Fruit fly (Drosophila melanogaster): ENCODE measurements around the gene Rala.

Rala gene

dm6 chrX:3689079-3689478, 30.4 kb downstream of the Rala start (continued):
- TF ChIP-seq kni (GFP tag; optimal IDR thresholded peaks at IDR 0.05) (no peak), CG13287 (GFP tag; IDR thresholded peaks at IDR 0.05; ENCODE audit: partially characterized antibody) (peak; percentile 27; the same call in 1 of the 2 replicates), psq (GFP tag; optimal IDR thresholded peaks at IDR 0.05) (peak; percentile 70), cg (GFP tag; optimal IDR thresholded peaks at IDR 0.05) (peak; percentile 77), sd (tag; optimal IDR thresholded peaks at IDR 0.05) (peak; percentile 77), CG6813 (GFP tag; optimal IDR thresholded peaks at IDR 0.05) (no peak), CG8924 (tag; optimal IDR thresholded peaks at IDR 0.05) (no peak), dmrt11E (tag; optimal IDR thresholded peaks at IDR 0.05) (no peak), sqz (GFP tag; optimal IDR thresholded peaks at IDR 0.05) (peak; percentile 64), pb (GFP tag; optimal IDR thresholded peaks at IDR 0.05) (no peak), Hand (GFP tag; optimal IDR thresholded peaks at IDR 0.05) (no peak), ssp (GFP tag; IDR thresholded peaks at IDR 0.05) (no peak), CG34376 (GFP tag; optimal IDR thresholded peaks at IDR 0.05) (peak; percentile 43), abd-A (tag; optimal IDR thresholded peaks at IDR 0.05) (peak; percentile 33), Hr78 (GFP tag; optimal IDR thresholded peaks at IDR 0.05) (peak in 1 of 2 experiments; percentile 61), onecut (GFP tag; IDR thresholded peaks at IDR 0.05) (peak; percentile 60), CG32532 (GFP tag; IDR thresholded peaks at IDR 0.05) (peak; percentile 45; the same call in 1 of the 2 replicates), PHDP (tag; optimal IDR thresholded peaks at IDR 0.05) (no peak), CG34224 (GFP tag; IDR thresholded peaks at IDR 0.05; ENCODE audit: partially characterized antibody) (peak; percentile 42; the same call in 1 of the 3 replicates), CG4360 (GFP tag; IDR thresholded peaks at IDR 0.05) (peak; percentile 56), MTF-1 (GFP tag; optimal IDR thresholded peaks at IDR 0.05; ENCODE audit: borderline replicate concordance) (peak; percentile 3), zen2 (GFP tag; IDR thresholded peaks at IDR 0.05; ENCODE audit: partially characterized antibody) (peak; percentile 41; the same call in 1 of the 3 replicates), salm (tag; optimal IDR thresholded peaks at IDR 0.05) (peak; percentile 5), hkb (optimal IDR thresholded peaks at IDR 0.05) (no peak), hkb (GFP tag; IDR thresholded peaks at IDR 0.05) (no peak), Trl (optimal IDR thresholded peaks at IDR 0.05) (peak; percentile 94 to 96), Trl (GFP tag; optimal IDR thresholded peaks at IDR 0.05) (peak; percentile 12), scrt (GFP tag; optimal IDR thresholded peaks at IDR 0.05) (peak; percentile 26), pfk (GFP tag; optimal IDR thresholded peaks at IDR 0.05) (peak; percentile 61), Dbx (GFP tag; IDR thresholded peaks at IDR 0.05) (0 out of 3 replicates have a peak, but pooled peaks have one; percentile 39), trem (tag; optimal IDR thresholded peaks at IDR 0.05) (no peak), CG3163 (GFP tag; optimal IDR thresholded peaks at IDR 0.05) (peak; percentile 99)

- TF ChIP-seq gro (GFP tag; optimal IDR thresholded peaks at IDR 0.05), result no peak
- peak; percentile 62 for TF ChIP-seq sens (GFP tag)
- no peak for TF ChIP-seq CG31388 (GFP tag; optimal IDR thresholded peaks at IDR 0.05)
- TF ChIP-seq eve (GFP tag; optimal IDR thresholded peaks at IDR 0.05), result peak in 1 of 2 experiments; percentile 80
- TF ChIP-seq odd (GFP tag; optimal IDR thresholded peaks at IDR 0.05), result no peak
- no peak for TF ChIP-seq CG30403 (GFP tag; optimal IDR thresholded peaks at IDR 0.05)
- TF ChIP-seq CG17912 (GFP tag; optimal IDR thresholded peaks at IDR 0.05), result no peak
- TF ChIP-seq crc (GFP tag; optimal IDR thresholded peaks at IDR 0.05), result no peak
These were observed 30.9 kb downstream of the Rala start for dm6 chrX:3688576-3688975.
